Worm (Caenorhabditis elegans): ENCODE measurements around the gene pezo-1.

ce11 chrIV:9378272-9378671 is 12.0 kb upstream of the pezo-1 start, which contains the start of gene C10C5.4:
- no peak for TF ChIP-seq F52B5.7 (tag; optimal IDR thresholded peaks at IDR 0.05)
- no peak for TF ChIP-seq sea-2 (GFP tag; IDR thresholded peaks at IDR 0.05)
- no peak for TF ChIP-seq B0035.1 (tag; optimal IDR thresholded peaks at IDR 0.05)
- TF ChIP-seq C17E4.6 (GFP tag; IDR thresholded peaks at IDR 0.05), result no peak
- no peak for TF ChIP-seq somi-1 (GFP tag; optimal IDR thresholded peaks at IDR 0.05)
- TF ChIP-seq ccch-3 (GFP tag; optimal IDR thresholded peaks at IDR 0.05), result no peak
- no peak for TF ChIP-seq mcd-1 (GFP tag; IDR thresholded peaks at IDR 0.05)
- no peak for TF ChIP-seq pha-4 (tag; optimal IDR thresholded peaks at IDR 0.05)
- TF ChIP-seq K12H6.12 (tag; optimal IDR thresholded peaks at IDR 0.05), result no peak
- TF ChIP-seq egrh-3 (GFP tag; IDR thresholded peaks at IDR 0.05), result no peak
- no peak for TF ChIP-seq K11D2.4 (GFP tag; IDR thresholded peaks at IDR 0.05)
- TF ChIP-seq nhr-120 (GFP tag; IDR thresholded peaks at IDR 0.05), result no peak
